Fruit fly (Drosophila melanogaster) whole organism, embryonic: Measurements from ENCODE around the gene DIP-alpha.

Source experiments
- Atf6 ChIP-seq: fragments of 200-800 bp; sonication (Bioruptor generic); IDR thresholded peaks from 2 replicates; pipeline ENCODE4 v1.3.6; 2022; ENCODE audit warnings: missing biosample characterization, missing genetic modification characterization
- CG10147 ChIP-seq: fragments of 200-800 bp; sonication (Bioruptor generic); optimal IDR thresholded peaks from 2 replicates; lab custom pipeline; 2019; ENCODE audit warnings: missing biosample characterization, mild to moderate bottlenecking, missing genetic modification characterization, moderate library complexity
- CG10366 ChIP-seq: fragments of 200-800 bp; sonication (Bioruptor generic); IDR thresholded peaks from 2 replicates; pipeline ENCODE4 v1.3.6; 2022; ENCODE audit warnings: missing biosample characterization, missing genetic modification characterization
- CG12104 ChIP-seq: fragments of 200-800 bp; sonication (Bioruptor generic); optimal IDR thresholded peaks from 3 replicates; lab custom pipeline; 2016; ENCODE audit warnings: missing biosample characterization, missing genetic modification characterization
- CG12155 ChIP-seq: fragments of 200-800 bp; sonication (Bioruptor generic); optimal IDR thresholded peaks from 3 replicates; lab custom pipeline; 2016; ENCODE audit warnings: missing biosample characterization, missing genetic modification characterization
- CG12744 ChIP-seq: fragments of 200-800 bp; sonication (Bioruptor generic); optimal IDR thresholded peaks from 2 replicates; lab custom pipeline; 2016; ENCODE audit warnings: missing biosample characterization, missing genetic modification characterization
- CG14965 ChIP-seq: fragments of 200-800 bp; sonication (Bioruptor generic); optimal IDR thresholded peaks from 2 replicates; lab custom pipeline; 2016; ENCODE audit warnings: missing biosample characterization, missing genetic modification characterization, borderline replicate concordance
- CG1602 ChIP-seq: fragments of 200-800 bp; sonication (Bioruptor generic); optimal IDR thresholded peaks from 3 replicates; lab custom pipeline; 2016; ENCODE audit warnings: missing biosample characterization, missing genetic modification characterization
- CG17361 ChIP-seq: fragments of 200-800 bp; sonication (Bioruptor generic); IDR thresholded peaks from 3 replicates; pipeline ENCODE4 v1.3.6; 2022; ENCODE audit warnings: missing biosample characterization, missing genetic modification characterization
- CG17385 ChIP-seq: fragments of 200-800 bp; sonication (Bioruptor generic); optimal IDR thresholded peaks from 3 replicates; lab custom pipeline; 2018; ENCODE audit warnings: missing biosample characterization, mild to moderate bottlenecking, missing genetic modification characterization
- CG17829 ChIP-seq: fragments of 200-800 bp; optimal IDR thresholded peaks from 2 replicates; lab custom pipeline; 2019; ENCODE audit warnings: missing biosample characterization, mild to moderate bottlenecking, missing genetic modification characterization, moderate library complexity
- CG18599 ChIP-seq: fragments of 200-800 bp; sonication (Bioruptor generic); optimal IDR thresholded peaks from 3 replicates; lab custom pipeline; 2017; ENCODE audit warnings: missing biosample characterization, missing genetic modification characterization, mild to moderate bottlenecking, moderate library complexity, missing genetic modification reagents
- CG18619 ChIP-seq: fragments of 200-800 bp; sonication (Bioruptor generic); optimal IDR thresholded peaks from 3 replicates; lab custom pipeline; 2017; ENCODE audit warnings: missing biosample characterization, mild to moderate bottlenecking, missing genetic modification characterization
- CG30431 ChIP-seq: fragments of 200-800 bp; sonication (Bioruptor generic); optimal IDR thresholded peaks from 2 replicates; lab custom pipeline; 2017; ENCODE audit warnings: missing biosample characterization, missing genetic modification characterization
- CG3065 ChIP-seq: fragments of 200-800 bp; sonication (Bioruptor generic); optimal IDR thresholded peaks from 2 replicates; lab custom pipeline; 2016; ENCODE audit warnings: missing biosample characterization, missing genetic modification characterization
- CG31441 ChIP-seq: fragments of 200-800 bp; sonication (Bioruptor generic); IDR thresholded peaks from 2 replicates; pipeline ENCODE4 v1.3.6; 2022; ENCODE audit warnings: missing biosample characterization, missing genetic modification characterization
- CG32532 ChIP-seq: fragments of 200-800 bp; sonication (Bioruptor generic); IDR thresholded peaks from 2 replicates; pipeline ENCODE4 v1.3.6; 2022; ENCODE audit warnings: missing biosample characterization, missing genetic modification characterization
- CG4360 ChIP-seq: fragments of 200-800 bp; sonication (Bioruptor generic); IDR thresholded peaks from 2 replicates; pipeline ENCODE4 v1.3.6; 2022; ENCODE audit warnings: missing biosample characterization, missing genetic modification characterization
- CG4404 ChIP-seq: fragments of 200-800 bp; sonication (Bioruptor generic); IDR thresholded peaks from 2 replicates; pipeline ENCODE4 v1.3.6; 2022; ENCODE audit warnings: missing biosample characterization, missing genetic modification characterization
- CG7372 ChIP-seq: fragments of 200-800 bp; sonication (Bioruptor generic); IDR thresholded peaks from 2 replicates; pipeline ENCODE4 v1.3.6; 2022; ENCODE audit warnings: missing biosample characterization, missing genetic modification characterization
- CG9817 ChIP-seq: fragments of 200-800 bp; sonication (Bioruptor generic); optimal IDR thresholded peaks from 2 replicates; lab custom pipeline; 2018; ENCODE audit warnings: missing biosample characterization, mild to moderate bottlenecking, missing genetic modification characterization, moderate library complexity
- CG9932 ChIP-seq: fragments of 200-800 bp; sonication (Bioruptor generic); IDR thresholded peaks from 2 replicates; pipeline ENCODE4 v1.3.6; 2022; ENCODE audit warnings: missing biosample characterization, missing genetic modification characterization
- D ChIP-seq, 2 experiments: fragments of 200-800 bp in 1 of 2; fragments of >200 bp in 1 of 2; sonication (Bioruptor generic) in 1 of 2; optimal IDR thresholded peaks; 2 replicates in 1 of 2; 3 replicates in 1 of 2; lab custom pipeline; 2017; ENCODE audit warnings: mild to moderate bottlenecking in 1 of 2, missing biosample characterization in 1 of 2, missing genetic modification characterization in 1 of 2, missing genetic modification reagents in 1 of 2
- D19A ChIP-seq: fragments of 200-800 bp; optimal IDR thresholded peaks from 3 replicates; lab custom pipeline; 2019; ENCODE audit warnings: missing biosample characterization, mild to moderate bottlenecking, missing genetic modification characterization, moderate library complexity
- Drgx ChIP-seq: fragments of 200-800 bp; sonication (Bioruptor generic); IDR thresholded peaks from 2 replicates; pipeline ENCODE4 v1.3.6; 2022; ENCODE audit warnings: missing biosample characterization, missing genetic modification characterization
- Fer3 ChIP-seq: fragments of 200-800 bp; sonication (Bioruptor generic); optimal IDR thresholded peaks from 2 replicates; lab custom pipeline; 2018; ENCODE audit warnings: missing biosample characterization, mild to moderate bottlenecking, missing genetic modification characterization, moderate library complexity
- H2.0 ChIP-seq: fragments of 200-800 bp; sonication (Bioruptor generic); IDR thresholded peaks from 2 replicates; pipeline ENCODE4 v1.3.6; 2022; ENCODE audit warnings: missing biosample characterization, missing genetic modification characterization
- Kr ChIP-seq: fragments of 200-800 bp; sonication (Bioruptor generic); optimal IDR thresholded peaks from 2 replicates; lab custom pipeline; 2017; ENCODE audit warnings: missing biosample characterization, mild to moderate bottlenecking, missing genetic modification characterization
- Lpt ChIP-seq: fragments of >200 bp; optimal IDR thresholded peaks from 2 replicates; lab custom pipeline; 2018; ENCODE audit warnings: missing biosample characterization, missing genetic modification characterization
- Nf-YA ChIP-seq: fragments of 200-800 bp; sonication (Bioruptor generic); IDR thresholded peaks from 2 replicates; pipeline ENCODE4 v1.3.6; 2022; ENCODE audit warnings: missing biosample characterization, missing genetic modification characterization
- Sox100B ChIP-seq: fragments of 200-800 bp; sonication (Bioruptor generic); optimal IDR thresholded peaks from 3 replicates; lab custom pipeline; 2018; ENCODE audit warnings: missing biosample characterization, mild to moderate bottlenecking, missing genetic modification characterization
- Xrp1 ChIP-seq: fragments of 200-800 bp; sonication (Bioruptor generic); IDR thresholded peaks from 2 replicates; pipeline ENCODE4 v1.3.6; 2022; ENCODE audit warnings: missing biosample characterization, missing genetic modification characterization
- ara ChIP-seq: fragments of 200-800 bp; sonication (Bioruptor generic); IDR thresholded peaks from 2 replicates; pipeline ENCODE4 v1.3.6; 2022; ENCODE audit warnings: missing biosample characterization, missing genetic modification characterization
- cg ChIP-seq: fragments of 200-800 bp; sonication (Bioruptor generic); optimal IDR thresholded peaks from 3 replicates; lab custom pipeline; 2019; ENCODE audit warnings: missing biosample characterization, mild to moderate bottlenecking, missing genetic modification characterization, moderate library complexity
- esg ChIP-seq: fragments of 200-800 bp; sonication (Bioruptor generic); conservative IDR thresholded peaks from 2 replicates; pipeline ENCODE4 v1.3.6; 2022; ENCODE audit warnings: missing biosample characterization, missing genetic modification characterization
- fd3F ChIP-seq: fragments of 200-800 bp; sonication (Bioruptor generic); optimal IDR thresholded peaks from 2 replicates; lab custom pipeline; 2018; ENCODE audit warnings: missing biosample characterization, mild to moderate bottlenecking, missing genetic modification characterization, moderate library complexity
- gce ChIP-seq: fragments of 200-800 bp; sonication (Bioruptor generic); IDR thresholded peaks from 3 replicates; pipeline ENCODE4 v1.3.6; 2022; ENCODE audit warnings: missing biosample characterization, missing genetic modification characterization
- gem ChIP-seq: fragments of 200-800 bp; sonication (Bioruptor generic); optimal IDR thresholded peaks from 2 replicates; lab custom pipeline; 2019; ENCODE audit warnings: missing biosample characterization, mild to moderate bottlenecking, missing genetic modification characterization, moderate library complexity
- nau ChIP-seq: fragments of 200-800 bp; sonication (Bioruptor generic); optimal IDR thresholded peaks from 3 replicates; lab custom pipeline; 2017; ENCODE audit warnings: missing biosample characterization, mild to moderate bottlenecking, missing genetic modification characterization, missing genetic modification reagents
- nmo ChIP-seq: fragments of 200-800 bp; sonication (Bioruptor generic); optimal IDR thresholded peaks from 2 replicates; lab custom pipeline; 2018; ENCODE audit warnings: missing biosample characterization, mild to moderate bottlenecking, missing genetic modification characterization, moderate library complexity
- odd ChIP-seq: fragments of 200-800 bp; sonication (Bioruptor generic); optimal IDR thresholded peaks from 2 replicates; lab custom pipeline; 2017; ENCODE audit warnings: missing biosample characterization, mild to moderate bottlenecking, missing genetic modification characterization
- phol ChIP-seq: fragments of 200-800 bp; sonication (Bioruptor generic); optimal IDR thresholded peaks from 3 replicates; lab custom pipeline; 2018; ENCODE audit warnings: missing biosample characterization, mild to moderate bottlenecking, missing genetic modification characterization, moderate library complexity
- sqz ChIP-seq: fragments of 200-800 bp; sonication (Bioruptor generic); optimal IDR thresholded peaks from 3 replicates; lab custom pipeline; 2018; ENCODE audit warnings: missing biosample characterization, mild to moderate bottlenecking, missing genetic modification characterization
- tio ChIP-seq: fragments of 200-800 bp; sonication (Bioruptor generic); optimal IDR thresholded peaks from 2 replicates; lab custom pipeline; 2017; ENCODE audit warnings: missing biosample characterization, missing genetic modification characterization, inconsistent platforms
- usp ChIP-seq: fragments of >200 bp; optimal IDR thresholded peaks from 2 replicates; lab custom pipeline; 2017; ENCODE audit warnings: missing biosample characterization, missing genetic modification characterization
- vnd ChIP-seq: fragments of 200-800 bp; sonication (Bioruptor generic); IDR thresholded peaks from 3 replicates; pipeline ENCODE4 v1.3.6; 2022; ENCODE audit warnings: missing biosample characterization, missing genetic modification characterization; ENCODE audit not compliant: partially characterized antibody
- vvl ChIP-seq: fragments of 200-800 bp; sonication (Bioruptor generic); IDR thresholded peaks from 2 replicates; pipeline ENCODE4 v1.3.6; 2022; ENCODE audit warnings: missing biosample characterization, missing genetic modification characterization
- wor ChIP-seq: fragments of 200-800 bp; sonication (Bioruptor generic); IDR thresholded peaks from 2 replicates; pipeline ENCODE4 v1.3.6; 2022; ENCODE audit warnings: missing biosample characterization, missing genetic modification characterization

Gene DIP-alpha

dm6 chrX:3474476-3475439 is 96.7 kb downstream of the DIP-alpha start, which contains the start of gene CG12206 (continued):
- TF ChIP-seq vvl (GFP tag; lab: Robert Waterston, UW) = peak; percentile 35
- TF ChIP-seq Drgx (GFP tag; lab: Robert Waterston, UW) = peak; percentile 66
- TF ChIP-seq Fer3 = peak; percentile 55
- TF ChIP-seq CG9817 (tag; lab: Kevin White, UChicago) = peak; percentile 46
- no peak for TF ChIP-seq CG7372 (GFP tag; lab: Robert Waterston, UW)
- TF ChIP-seq CG18619 (GFP tag; lab: Kevin White, UChicago) = peak; percentile 21
- peak; percentile 74; the same call in 1 of the 2 replicates for TF ChIP-seq CG32532 (GFP tag; lab: Robert Waterston, UW)
- TF ChIP-seq CG17385 (GFP tag; lab: Kevin White, UChicago) = peak; percentile 66
- TF ChIP-seq usp (GFP tag; lab: Kevin White, UChicago) = no peak
- TF ChIP-seq Kr (GFP tag; lab: Kevin White, UChicago) = no peak
- peak; percentile 71 for TF ChIP-seq CG31441 (GFP tag; lab: Robert Waterston, UW)
- peak; percentile 27 for TF ChIP-seq wor (GFP tag; lab: Robert Waterston, UW)
- TF ChIP-seq cg (GFP tag; lab: Kevin White, UChicago) = no peak
- TF ChIP-seq CG30431 (GFP tag; lab: Kevin White, UChicago) = peak; percentile 11
- TF ChIP-seq CG18599 (GFP tag; lab: Kevin White, UChicago) = peak; percentile 73
- no peak for TF ChIP-seq H2.0 (GFP tag; lab: Robert Waterston, UW)
- no peak for TF ChIP-seq CG1602 (GFP tag; lab: Kevin White, UChicago)
- peak; percentile 20 for TF ChIP-seq tio (GFP tag; lab: Kevin White, UChicago)
- no peak for TF ChIP-seq CG3065
- peak; percentile 91 for TF ChIP-seq sqz (GFP tag; lab: Kevin White, UChicago)
- TF ChIP-seq gce (GFP tag; lab: Robert Waterston, UW) = no peak
- TF ChIP-seq esg (GFP tag; lab: Robert Waterston, UW) = peak; percentile 32; the same call in 1 of the 2 replicates
- no peak for TF ChIP-seq nau (GFP tag; lab: Kevin White, UChicago)
- TF ChIP-seq Atf6 (GFP tag; lab: Robert Waterston, UW) = peak; percentile 64
- peak; percentile 89 for TF ChIP-seq D19A (tag; lab: Kevin White, UChicago)
- no peak for TF ChIP-seq odd
- TF ChIP-seq CG4404 = peak; percentile 27; the same call in 1 of the 2 replicates
- TF ChIP-seq phol = peak; percentile 66
- TF ChIP-seq Sox100B (GFP tag; lab: Kevin White, UChicago) = peak; percentile 74
- TF ChIP-seq CG9932 = peak; percentile 80
- peak; percentile 19 for TF ChIP-seq CG12104 (GFP tag; lab: Kevin White, UChicago)
- TF ChIP-seq fd3F = peak; percentile 43
- TF ChIP-seq ara (GFP tag; lab: Robert Waterston, UW) = peak; percentile 43; the same call in 1 of the 2 replicates
- TF ChIP-seq nmo (GFP tag; lab: Kevin White, UChicago) = peak; percentile 74
- TF ChIP-seq vnd (GFP tag; lab: Robert Waterston, UW) = no peak
- peak; percentile 79 for TF ChIP-seq CG17361
- TF ChIP-seq gem (tag; lab: Kevin White, UChicago) = peak; percentile 78
- TF ChIP-seq CG4360 = peak; percentile 34; the same call in 1 of the 2 replicates
- peak; percentile 56 for TF ChIP-seq CG10147
- no peak for TF ChIP-seq Nf-YA (GFP tag; lab: Robert Waterston, UW)
- peak; percentile 61 for TF ChIP-seq Xrp1 (GFP tag; lab: Robert Waterston, UW)
- peak; percentile 52 for TF ChIP-seq CG17829 (tag; lab: Kevin White, UChicago)
- no peak for TF ChIP-seq Lpt (GFP tag; lab: Kevin White, UChicago)
- no peak for TF ChIP-seq CG12744 (GFP tag; lab: Kevin White, UChicago)
- no peak for TF ChIP-seq CG14965 (GFP tag; lab: Kevin White, UChicago)
- no peak for TF ChIP-seq D (optimal IDR thresholded peaks at IDR 0.05; lab: Kevin White, UChicago)
- peak; percentile 33 for TF ChIP-seq D (GFP tag; optimal IDR thresholded peaks at IDR 0.05; lab: Kevin White, UChicago)
- peak; percentile 10; the same call in 1 of the 2 replicates for TF ChIP-seq CG10366 (GFP tag; lab: Robert Waterston, UW)
- TF ChIP-seq CG12155 (GFP tag; lab: Kevin White, UChicago) = peak; percentile 12
